Worm (Caenorhabditis elegans) whole organism, early embryonic: ENCODE data around the gene srg-5.

Source experiments
- B0310.2 ChIP-seq: sonication (generic microtip); optimal IDR thresholded peaks from 2 replicates; lab custom pipeline; 2016; ENCODE audit warnings: mild to moderate bottlenecking, missing genetic modification characterization, missing compliant biosample characterization
- F13C5.2 ChIP-seq: sonication (generic microtip); optimal IDR thresholded peaks from 2 replicates; lab custom pipeline; 2017; ENCODE audit warnings: mild to moderate bottlenecking, missing genetic modification characterization, inconsistent platforms, missing compliant biosample characterization
- aly-1 ChIP-seq: sonication (generic microtip); optimal IDR thresholded peaks from 2 replicates; lab custom pipeline; 2016; ENCODE audit warnings: missing genetic modification characterization, missing compliant biosample characterization
- ama-1 ChIP-seq: fragments of 150-350 bp; optimal IDR thresholded peaks from 2 replicates; lab custom pipeline; 2014
- ceh-13 ChIP-seq: fragments of 200-800 bp; sonication (Bioruptor generic); optimal IDR thresholded peaks from 2 replicates; lab custom pipeline; 2018; ENCODE audit warnings: mild to moderate bottlenecking, missing genetic modification characterization, missing compliant biosample characterization
- ceh-36 ChIP-seq: sonication (generic microtip); optimal IDR thresholded peaks from 2 replicates; lab custom pipeline; 2016; ENCODE audit warnings: missing genetic modification characterization, inconsistent platforms, missing compliant biosample characterization
- ets-7 ChIP-seq: sonication (generic microtip); optimal IDR thresholded peaks from 2 replicates; lab custom pipeline; 2016; ENCODE audit warnings: missing genotype, missing genetic modification characterization, missing compliant biosample characterization
- flt-1 ChIP-seq: fragments of 200-800 bp; sonication (Bioruptor generic); IDR thresholded peaks from 2 replicates; pipeline ENCODE4 v1.3.6; 2022; ENCODE audit warnings: missing genetic modification characterization, missing compliant biosample characterization
- hmbx-1 ChIP-seq: sonication (generic microtip); optimal IDR thresholded peaks from 2 replicates; lab custom pipeline; 2016; ENCODE audit warnings: mild to moderate bottlenecking, missing genetic modification characterization, missing compliant biosample characterization
- hmg-4 ChIP-seq: fragments of 200-800 bp; sonication (Bioruptor generic); optimal IDR thresholded peaks from 2 replicates; lab custom pipeline; 2018; ENCODE audit warnings: mild to moderate bottlenecking, missing genetic modification characterization, missing compliant biosample characterization
- hnd-1 ChIP-seq: sonication (generic microtip); optimal IDR thresholded peaks from 2 replicates; lab custom pipeline; 2016; ENCODE audit warnings: missing genetic modification characterization, missing compliant biosample characterization
- pes-1 ChIP-seq: fragments of 200-800 bp; sonication (Bioruptor generic); IDR thresholded peaks from 2 replicates; pipeline ENCODE4 v1.3.6; 2022; ENCODE audit warnings: missing genetic modification reagents, missing genetic modification characterization, missing compliant biosample characterization
- scrt-1 ChIP-seq: fragments of 200-800 bp; sonication (Bioruptor generic); IDR thresholded peaks from 2 replicates; pipeline ENCODE4 v1.3.6; 2022; ENCODE audit warnings: missing genetic modification characterization, missing compliant biosample characterization
- sea-1 ChIP-seq: fragments of 200-800 bp; sonication (Bioruptor generic); conservative IDR thresholded peaks from 2 replicates; pipeline ENCODE4 v1.3.6; 2022; ENCODE audit warnings: missing genetic modification characterization, missing compliant biosample characterization
- tbx-11 ChIP-seq: fragments of 200-800 bp; sonication (Bioruptor generic); IDR thresholded peaks from 2 replicates; pipeline ENCODE4 v1.3.6; 2022; ENCODE audit warnings: missing genetic modification characterization, missing compliant biosample characterization
- tbx-37 ChIP-seq: fragments of 200-800 bp; sonication (Bioruptor generic); conservative IDR thresholded peaks from 2 replicates; pipeline ENCODE4 v1.3.6; 2022; ENCODE audit warnings: missing genetic modification reagents, missing genetic modification characterization, missing compliant biosample characterization
- tra-4 ChIP-seq: sonication (generic microtip); optimal IDR thresholded peaks from 2 replicates; lab custom pipeline; 2017; ENCODE audit warnings: missing genetic modification characterization, missing compliant biosample characterization

The srg-5 gene

DNA sequence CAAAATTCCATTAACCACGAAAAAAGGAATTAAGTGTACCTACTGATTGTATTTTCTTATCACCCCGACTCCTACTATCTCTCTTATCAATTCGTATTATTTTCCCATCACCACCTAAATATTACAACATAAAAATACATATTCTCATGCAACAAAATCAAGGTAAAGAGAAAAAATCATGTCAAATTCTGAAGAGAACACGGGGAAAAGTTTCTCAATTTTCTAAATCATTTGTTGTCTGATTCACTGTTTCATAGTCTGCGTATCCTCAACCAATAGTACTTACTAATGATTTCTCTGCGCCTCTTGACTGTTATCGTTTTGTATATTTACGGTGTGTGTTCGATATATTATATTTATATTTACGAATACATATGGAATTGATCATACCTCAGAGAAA, 32.5 kb downstream of the srg-5 start:
- TF ChIP-seq ceh-13 (no peak), ceh-36 (no peak), sea-1 (GFP tag; lab: Robert Waterston, UW) (no peak), flt-1 (GFP tag; lab: Robert Waterston, UW) (no peak), tra-4 (tag; lab: Kevin White, UChicago) (no peak), tbx-37 (GFP tag; lab: Robert Waterston, UW) (no peak), hmg-4 (GFP tag; lab: Kevin White, UChicago) (no peak), scrt-1 (GFP tag; lab: Robert Waterston, UW) (no peak), pes-1 (GFP tag; lab: Robert Waterston, UW) (no peak), aly-1 (tag; lab: Kevin White, UChicago) (no peak), ets-7 (tag; lab: Kevin White, UChicago) (no peak), F13C5.2 (tag; lab: Kevin White, UChicago) (no peak), tbx-11 (GFP tag; lab: Robert Waterston, UW) (no peak), hnd-1 (tag; lab: Kevin White, UChicago) (no peak)

DNA sequence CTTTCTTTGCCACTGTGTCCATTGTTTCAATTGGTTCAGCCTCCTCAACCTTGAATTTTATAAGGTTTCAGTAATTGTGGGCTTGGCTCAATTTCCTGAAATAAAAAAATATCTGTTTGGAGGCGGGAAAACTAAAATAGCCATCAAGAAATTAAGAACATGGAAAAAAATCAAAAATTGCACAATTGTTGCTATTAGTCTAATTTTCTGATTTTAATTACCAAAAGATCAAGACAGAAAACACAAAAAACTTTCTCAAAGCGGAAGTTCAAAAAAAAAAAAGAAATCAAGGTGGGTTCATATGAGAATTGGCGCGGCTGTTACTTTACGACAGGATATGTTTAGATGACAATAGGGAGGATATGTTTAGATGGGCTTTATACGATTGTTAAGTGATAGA, 33.5 kb downstream of the srg-5 start, which contains the start of gene esyt-2:
Gene esyt-2 (minus strand): TSS at position 101 of the 400 bp plus-strand sequence.
- TF ChIP-seq hmbx-1 (tag; lab: Kevin White, UChicago), result no peak
- no peak for TF ChIP-seq tbx-11 (GFP tag; lab: Robert Waterston, UW)
- no peak for TF ChIP-seq ets-7 (tag; lab: Kevin White, UChicago)
- TF ChIP-seq pes-1 (GFP tag; lab: Robert Waterston, UW), result no peak
- no peak for TF ChIP-seq F13C5.2 (tag; lab: Kevin White, UChicago)
- no peak for TF ChIP-seq sea-1 (GFP tag; lab: Robert Waterston, UW)
- no peak for TF ChIP-seq aly-1 (tag; lab: Kevin White, UChicago)
- TF ChIP-seq tra-4 (tag; lab: Kevin White, UChicago), result no peak
- TF ChIP-seq B0310.2 (tag; lab: Kevin White, UChicago), result no peak
- no peak for TF ChIP-seq flt-1 (GFP tag; lab: Robert Waterston, UW)
- TF ChIP-seq hnd-1 (tag; lab: Kevin White, UChicago), result no peak

- no peak for TF ChIP-seq ceh-13
- no peak for TF ChIP-seq ama-1 (lab: Kevin White, UChicago)
- no peak for TF ChIP-seq aly-1 (tag; lab: Kevin White, UChicago)
These were observed 42.9 kb downstream of the srg-5 start for ce11 chrIII:6221403-6221802.

DNA sequence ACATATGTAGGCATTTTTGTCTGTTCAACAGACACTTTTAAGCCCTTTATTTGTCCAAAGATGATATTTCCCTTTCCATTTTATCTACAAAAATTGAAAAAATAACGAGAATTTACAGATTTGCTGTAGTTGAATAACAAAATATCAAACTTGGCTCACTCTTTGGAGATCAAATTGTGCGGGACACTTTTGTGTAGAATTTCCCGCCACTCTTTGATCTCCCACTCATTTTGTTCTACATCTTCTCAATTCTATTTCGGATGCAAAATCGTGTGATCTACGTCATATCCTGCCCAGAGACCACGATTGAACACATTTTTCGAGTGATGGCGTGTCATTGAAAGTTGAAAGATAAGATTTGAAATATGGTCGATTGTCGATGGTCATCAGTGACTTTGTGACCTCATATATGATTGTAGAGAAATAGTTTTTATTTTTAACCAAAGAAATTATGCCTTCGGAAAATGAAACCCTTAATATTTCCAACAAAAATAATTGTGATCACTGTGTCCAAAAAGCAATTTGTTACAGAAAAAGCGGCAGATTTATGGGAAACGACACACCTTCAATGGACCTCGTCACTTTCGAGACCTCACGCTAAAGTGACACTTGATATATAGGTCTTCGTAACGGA, 47.4 kb downstream of the srg-5 start, which contains the start of gene hot-4:
Gene hot-4 (plus strand): TSS at position 584 of the 634 bp plus-strand sequence.
- no peak for TF ChIP-seq sea-1 (GFP tag; lab: Robert Waterston, UW)
- no peak for TF ChIP-seq ets-7 (tag; lab: Kevin White, UChicago)
- no peak for TF ChIP-seq tbx-11 (GFP tag; lab: Robert Waterston, UW)

DNA sequence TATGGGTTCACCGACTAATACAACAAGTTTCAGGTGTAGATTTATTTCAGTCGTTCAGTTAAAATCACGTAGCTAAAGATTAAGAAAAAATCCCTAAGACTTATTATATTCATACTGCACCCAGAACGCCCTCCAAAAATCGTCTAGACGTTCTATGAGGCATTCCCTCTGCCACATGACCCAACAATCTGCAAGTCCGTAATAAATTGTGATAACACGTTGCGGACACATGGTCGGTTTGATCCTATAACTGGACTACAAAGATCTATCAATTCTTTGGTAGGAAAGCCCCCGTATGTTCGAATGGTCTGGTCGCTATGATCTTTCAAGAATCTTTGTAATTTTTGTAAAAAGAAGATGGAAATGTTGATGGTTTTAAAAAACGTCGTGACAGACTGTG, 48.4 kb downstream of the srg-5 start:
- TF ChIP-seq tbx-37 (GFP tag; lab: Robert Waterston, UW) (no peak), tra-4 (tag; lab: Kevin White, UChicago) (no peak), ama-1 (lab: Kevin White, UChicago) (no peak), hmg-4 (GFP tag; lab: Kevin White, UChicago) (no peak), flt-1 (GFP tag; lab: Robert Waterston, UW) (no peak), ceh-36 (no peak), ets-7 (tag; lab: Kevin White, UChicago) (no peak), sea-1 (GFP tag; lab: Robert Waterston, UW) (no peak), F13C5.2 (tag; lab: Kevin White, UChicago) (no peak), hmbx-1 (tag; lab: Kevin White, UChicago) (no peak)

DNA sequence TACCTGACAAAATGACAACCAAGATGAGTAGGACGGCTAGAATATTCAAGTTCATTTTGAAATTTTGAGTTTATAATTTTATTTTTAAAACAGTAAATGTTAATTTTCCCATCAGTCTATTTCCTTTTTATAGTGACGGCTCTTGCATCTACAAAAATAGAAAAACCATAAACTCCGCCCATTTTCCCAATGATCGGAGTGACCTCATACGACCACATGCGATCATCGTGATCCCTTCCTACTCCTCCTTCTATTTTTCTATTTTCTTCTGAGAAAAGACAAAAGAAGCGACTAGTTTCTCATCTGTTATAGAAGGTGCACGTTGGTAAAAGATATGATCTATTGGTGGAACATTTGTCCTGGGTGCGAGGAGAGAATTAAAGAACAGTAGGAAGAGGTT, 48.9 kb downstream of the srg-5 start, which contains the start of gene C23G10.11:
Gene C23G10.11 (minus strand): TSS at position 101 of the 400 bp plus-strand sequence.
- TF ChIP-seq hmbx-1 (tag; lab: Kevin White, UChicago) (no peak), B0310.2 (tag; lab: Kevin White, UChicago) (no peak), ets-7 (tag; lab: Kevin White, UChicago) (no peak), tbx-37 (GFP tag; lab: Robert Waterston, UW) (no peak), tbx-11 (GFP tag; lab: Robert Waterston, UW) (no peak), ama-1 (lab: Kevin White, UChicago) (no peak), ceh-36 (no peak), sea-1 (GFP tag; lab: Robert Waterston, UW) (no peak), scrt-1 (GFP tag; lab: Robert Waterston, UW) (no peak), tra-4 (tag; lab: Kevin White, UChicago) (no peak), aly-1 (tag; lab: Kevin White, UChicago) (no peak), F13C5.2 (tag; lab: Kevin White, UChicago) (no peak)

- TF ChIP-seq hnd-1 (tag; lab: Kevin White, UChicago) (no peak), tra-4 (tag; lab: Kevin White, UChicago) (no peak), ceh-13 (no peak), aly-1 (tag; lab: Kevin White, UChicago) (no peak), F13C5.2 (tag; lab: Kevin White, UChicago) (no peak), hmg-4 (GFP tag; lab: Kevin White, UChicago) (no peak), ets-7 (tag; lab: Kevin White, UChicago) (no peak), ama-1 (lab: Kevin White, UChicago) (no peak), hmbx-1 (tag; lab: Kevin White, UChicago) (no peak), B0310.2 (tag; lab: Kevin White, UChicago) (no peak), sea-1 (GFP tag; lab: Robert Waterston, UW) (no peak), ceh-36 (no peak), pes-1 (GFP tag; lab: Robert Waterston, UW) (no peak), scrt-1 (GFP tag; lab: Robert Waterston, UW) (no peak), tbx-37 (GFP tag; lab: Robert Waterston, UW) (no peak), tbx-11 (GFP tag; lab: Robert Waterston, UW) (no peak), flt-1 (GFP tag; lab: Robert Waterston, UW) (no peak)
These were observed 50.4 kb downstream of the srg-5 start, which contains the start of gene C23G10.10 for ce11 chrIII:6213915-6214314. Gene C23G10.10, minus strand, starts transcription at chrIII:6214015.
